Fruit fly (Drosophila melanogaster) whole organism: ENCODE measurements around the gene ProtB.
"Not testable (repeated sequence)": the region's sequence is repeated elsewhere in the genome, so short reads cannot be mapped to it uniquely, and the experiment has no call there.

Experiments used
- CG8478 ChIP-seq: fragments of >200 bp; optimal IDR thresholded peaks from 2 replicates; lab custom pipeline; 2018; ENCODE audit warnings: inconsistent platforms
- Dll ChIP-seq: fragments of >200 bp; optimal IDR thresholded peaks from 2 replicates; lab custom pipeline; 2017
- EcR ChIP-seq, 2 experiments: fragments of >200 bp; optimal IDR thresholded peaks; 2 replicates each; lab custom pipeline; 2017; ENCODE audit warnings: missing biosample characterization in 2 of 2, missing genetic modification characterization in 2 of 2, missing genetic modification reagents in 2 of 2
- pan ChIP-seq: fragments of >200 bp; optimal IDR thresholded peaks from 2 replicates; lab custom pipeline; 2017
- psq ChIP-seq: fragments of >200 bp; optimal IDR thresholded peaks from 2 replicates; lab custom pipeline; 2017
- usp ChIP-seq: fragments of >200 bp; optimal IDR thresholded peaks from 2 replicates; lab custom pipeline; 2017; ENCODE audit warnings: missing biosample characterization, missing genetic modification characterization, mixed read lengths

Gene ProtB

dm6 chr2L:14883621-14884020 is at the start of gene ProtB:
TSS of gene ProtB (minus strand) at chr2L:14883721.
- TF ChIP-seq psq (lab: Kevin White, UChicago); pan (lab: Kevin White, UChicago); EcR (GFP tag; optimal IDR thresholded peaks at IDR 0.05; lab: Kevin White, UChicago): not testable (repeated sequence)

dm6 chr2L:14924290-14924689 is 40.8 kb upstream of the ProtB start, which contains the start of gene CG3491:
TSS of gene CG3491 (plus strand) at chr2L:14924590.
- TF ChIP-seq Dll (no peak), usp (GFP tag; lab: Kevin White, UChicago) (no peak), psq (lab: Kevin White, UChicago) (no peak), EcR (GFP tag; optimal IDR thresholded peaks at IDR 0.05; lab: Kevin White, UChicago) (no peak), pan (lab: Kevin White, UChicago) (no peak), CG8478 (lab: Kevin White, UChicago) (no peak)

dm6 chr2L:14887530-14887929 is 4.0 kb upstream of the ProtB start:
- TF ChIP-seq CG8478 (lab: Kevin White, UChicago) (no peak), Dll (no peak), usp (GFP tag; lab: Kevin White, UChicago) (no peak), psq (lab: Kevin White, UChicago) (no peak), EcR (GFP tag; optimal IDR thresholded peaks at IDR 0.05; lab: Kevin White, UChicago) (no peak), pan (lab: Kevin White, UChicago) (no peak)

dm6 chr2L:14881552-14881951 is 2.0 kb downstream of the ProtB start, which contains the start of gene ProtA:
TSS of gene ProtA (minus strand) at chr2L:14881652.
- not testable (repeated sequence) for TF ChIP-seq psq (lab: Kevin White, UChicago); pan (lab: Kevin White, UChicago); EcR (GFP tag; optimal IDR thresholded peaks at IDR 0.05; lab: Kevin White, UChicago)

- TF ChIP-seq Dll (no peak), psq (lab: Kevin White, UChicago) (no peak), CG8478 (lab: Kevin White, UChicago) (no peak)
These were observed 7.3 kb downstream of the ProtB start, which contains the start of gene CG15278 for dm6 chr2L:14876233-14876632. TSS of gene CG15278 (minus strand) at chr2L:14876333.

dm6 chr2L:14871922-14872321 is 11.6 kb downstream of the ProtB start, which contains the start of gene CG4480:
TSS of gene CG4480 (minus strand) at chr2L:14872022.
- TF ChIP-seq pan (lab: Kevin White, UChicago) (no peak), psq (lab: Kevin White, UChicago) (no peak), Dll (no peak), EcR (GFP tag; optimal IDR thresholded peaks at IDR 0.05; lab: Kevin White, UChicago) (no peak), CG8478 (lab: Kevin White, UChicago) (no peak), usp (GFP tag; lab: Kevin White, UChicago) (no peak)

- no peak for TF ChIP-seq pan (lab: Kevin White, UChicago)
- TF ChIP-seq usp (GFP tag; lab: Kevin White, UChicago), result no peak
These were observed 31.8 kb downstream of the ProtB start, which contains the start of gene CG15279 for dm6 chr2L:14851678-14852077. TSS of gene CG15279 (minus strand) at chr2L:14851749.

dm6 chr2L:14842058-14842457 is 41.5 kb downstream of the ProtB start, which contains the start of gene CG42682:
TSS of gene CG42682 (plus strand) at chr2L:14842358.
- TF ChIP-seq Dll, result no peak
- no peak for TF ChIP-seq usp (GFP tag; lab: Kevin White, UChicago)
- no peak for TF ChIP-seq CG8478 (lab: Kevin White, UChicago)
- no peak for TF ChIP-seq pan (lab: Kevin White, UChicago)
- TF ChIP-seq psq (lab: Kevin White, UChicago), result no peak
- no peak for TF ChIP-seq EcR (GFP tag; optimal IDR thresholded peaks at IDR 0.05; lab: Kevin White, UChicago)
